Fruit fly (Drosophila melanogaster) whole organism: ENCODE data around the gene CG1316.

ENCODE experiments used
- CG8478 ChIP-seq: fragments of >200 bp; optimal IDR thresholded peaks from 2 replicates; lab custom pipeline; 2018; ENCODE audit warnings: inconsistent platforms
- Dll ChIP-seq: fragments of >200 bp; optimal IDR thresholded peaks from 2 replicates; lab custom pipeline; 2017
- EcR ChIP-seq, 2 experiments: fragments of >200 bp; optimal IDR thresholded peaks; 2 replicates each; lab custom pipeline; 2017; ENCODE audit warnings: missing biosample characterization in 2 of 2, missing genetic modification characterization in 2 of 2, missing genetic modification reagents in 2 of 2
- pan ChIP-seq: fragments of >200 bp; optimal IDR thresholded peaks from 2 replicates; lab custom pipeline; 2017
- psq ChIP-seq: fragments of >200 bp; optimal IDR thresholded peaks from 2 replicates; lab custom pipeline; 2017
- usp ChIP-seq: fragments of >200 bp; optimal IDR thresholded peaks from 2 replicates; lab custom pipeline; 2017; ENCODE audit warnings: missing biosample characterization, missing genetic modification characterization, mixed read lengths

Gene CG1316

DNA sequence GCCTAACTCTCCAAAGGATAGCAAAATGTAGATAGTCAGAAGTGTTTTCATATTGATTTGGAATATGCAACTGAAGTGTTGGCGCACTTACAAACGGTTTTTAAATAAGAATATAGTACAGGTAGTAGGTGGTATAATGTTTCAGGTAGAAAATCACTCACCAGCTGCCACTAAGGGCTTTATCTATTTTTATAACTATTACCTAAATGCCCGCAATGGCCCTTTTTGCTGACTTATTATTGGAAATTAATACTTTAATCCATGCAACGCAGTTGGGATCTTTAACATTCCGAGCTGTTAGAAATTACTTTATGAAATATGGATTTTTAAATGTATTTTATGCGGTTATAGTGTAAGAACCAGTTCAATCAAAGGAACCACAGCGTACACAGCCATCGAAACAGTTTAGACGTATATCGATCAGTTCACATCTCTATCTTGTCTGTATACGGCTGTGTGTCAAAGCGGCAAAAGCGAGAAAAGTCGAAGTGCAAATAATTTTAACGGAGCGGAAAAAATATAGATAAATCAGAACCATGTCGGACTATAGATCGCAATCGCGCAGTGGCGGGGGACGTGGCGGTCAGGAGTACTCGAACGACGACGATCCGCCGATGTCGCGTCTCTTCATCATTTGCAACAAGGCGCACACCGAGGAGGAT is at the start of gene CG1316, which contains the start of gene srw:
CG1316 (plus strand) TSS at position 424 of the 662 bp plus-strand sequence.
srw (minus strand) TSS at position 51 of the 662 bp plus-strand sequence.
- TF ChIP-seq CG8478: no peak
- no peak for TF ChIP-seq EcR (GFP tag; optimal IDR thresholded peaks at IDR 0.05; lab: Kevin White, UChicago)
- TF ChIP-seq pan (lab: Kevin White, UChicago): no peak
- TF ChIP-seq psq (lab: Kevin White, UChicago): no peak
- TF ChIP-seq Dll (lab: Kevin White, UChicago): no peak
- no peak for TF ChIP-seq usp (GFP tag; lab: Kevin White, UChicago)

DNA sequence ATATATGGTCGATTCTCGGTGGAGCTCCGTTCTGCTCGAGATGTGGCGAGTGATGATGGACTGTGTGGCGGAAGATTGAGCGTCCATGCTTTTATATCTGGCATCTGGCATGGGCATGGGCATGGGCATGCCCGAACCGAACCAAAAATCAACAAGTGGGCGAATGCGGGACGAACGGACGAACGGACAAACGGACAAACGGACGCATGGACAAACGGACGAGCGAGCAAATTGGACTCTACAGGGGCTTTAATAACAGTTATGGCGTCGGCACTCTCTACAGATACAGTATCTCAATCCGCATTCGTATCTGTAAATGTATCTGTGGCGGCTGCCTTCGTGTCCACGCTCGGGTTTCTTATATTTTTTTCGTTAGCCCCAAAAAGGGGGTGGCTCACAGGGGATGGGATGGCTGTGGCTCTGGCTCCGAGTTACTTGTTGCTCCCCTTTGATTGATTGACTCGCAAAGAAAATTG is 47.5 kb upstream of the CG1316 start, which contains the start of gene ImpL2:
ImpL2 (minus strand) TSS at position 51 of the 476 bp plus-strand sequence.
- no peak for TF ChIP-seq CG8478
- no peak for TF ChIP-seq Dll (lab: Kevin White, UChicago)
- no peak for TF ChIP-seq EcR (GFP tag; optimal IDR thresholded peaks at IDR 0.05; lab: Kevin White, UChicago)
- no peak for TF ChIP-seq usp (GFP tag; lab: Kevin White, UChicago)

DNA sequence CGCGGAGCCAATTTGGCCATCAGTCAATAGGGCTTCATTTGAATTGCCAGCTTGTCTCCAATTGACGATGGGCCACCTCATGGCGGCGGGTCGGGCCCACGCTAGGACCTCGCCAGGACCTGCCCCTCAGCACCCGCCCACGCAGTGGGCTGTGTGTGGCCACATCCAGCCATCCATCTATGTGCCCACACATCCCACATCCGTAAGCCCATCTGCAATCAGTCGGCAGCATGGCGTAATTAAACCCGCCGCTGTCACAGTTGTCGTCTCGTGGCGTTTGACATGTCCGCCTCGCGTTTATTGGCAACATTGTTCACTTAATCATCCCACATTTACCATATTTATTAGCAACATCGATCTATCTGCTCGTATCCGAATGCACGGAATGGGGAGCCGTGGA is 45.5 kb upstream of the CG1316 start:
- TF ChIP-seq psq (lab: Kevin White, UChicago): no peak
- no peak for TF ChIP-seq EcR (GFP tag; optimal IDR thresholded peaks at IDR 0.05; lab: Kevin White, UChicago)

DNA sequence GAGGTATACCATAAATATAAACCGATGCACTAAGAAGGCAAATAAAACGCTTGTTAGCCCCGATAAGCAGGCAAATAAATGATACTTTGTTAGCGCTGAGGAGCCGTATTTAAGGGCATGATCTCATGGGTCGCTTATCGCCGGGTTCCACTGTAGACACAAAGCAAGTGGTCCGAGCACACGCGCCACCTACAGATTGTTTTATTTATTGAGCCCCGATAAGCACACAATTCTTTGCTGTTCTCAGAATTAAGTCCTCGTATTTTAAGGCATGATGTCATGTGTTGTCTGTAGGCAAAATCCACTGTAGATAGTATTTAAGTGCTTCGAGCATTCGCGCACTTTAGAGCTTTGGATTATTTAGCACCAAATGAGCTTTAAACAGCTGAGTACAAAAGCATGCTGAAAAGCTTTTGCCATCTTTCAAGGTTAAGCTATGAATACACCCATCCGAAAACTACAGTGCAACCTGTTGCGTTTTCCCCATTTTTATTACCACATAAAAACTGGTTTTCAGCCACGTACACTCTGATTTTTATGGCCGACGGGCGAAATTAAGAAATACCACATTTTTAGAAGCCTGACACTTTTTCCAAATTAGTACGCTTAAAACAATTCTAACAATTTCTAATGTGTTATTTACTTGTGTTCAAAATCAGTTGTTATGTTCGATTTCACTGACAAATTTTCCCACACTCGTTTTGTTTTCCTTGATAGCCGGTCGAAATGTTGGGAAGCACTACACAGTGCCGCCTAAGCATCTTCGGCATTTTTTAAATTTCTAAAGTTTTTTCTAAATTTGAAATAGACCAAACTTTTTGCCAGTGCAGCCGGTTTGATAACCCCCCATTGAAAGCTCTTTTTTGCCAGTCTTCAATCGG is 44.0 kb upstream of the CG1316 start, which contains the start of gene Sqor:
Sqor (plus strand) TSS at position 732 of the 881 bp plus-strand sequence.
- TF ChIP-seq EcR (GFP tag; optimal IDR thresholded peaks at IDR 0.05; lab: Kevin White, UChicago) (no peak), Dll (lab: Kevin White, UChicago) (no peak), psq (lab: Kevin White, UChicago) (no peak), pan (lab: Kevin White, UChicago) (no peak), CG8478 (no peak), usp (GFP tag; lab: Kevin White, UChicago) (no peak)

DNA sequence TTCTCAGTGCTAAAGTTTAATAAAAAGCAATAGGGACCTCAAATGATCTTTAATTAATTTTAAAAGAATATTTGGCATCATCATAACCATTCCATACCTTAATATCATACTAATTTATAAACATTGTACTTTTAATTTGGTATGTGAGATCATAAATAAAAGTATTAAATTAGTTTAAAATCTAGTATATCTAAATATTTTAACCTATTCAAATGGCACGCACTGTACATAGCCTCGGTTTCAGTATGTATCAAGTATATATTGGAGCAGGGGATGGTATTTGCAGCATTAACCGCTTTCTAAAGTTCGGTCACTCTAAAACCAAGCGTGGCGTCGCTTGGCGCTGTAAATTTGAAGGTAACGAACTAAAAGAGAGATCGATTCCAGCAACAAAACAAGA is 41.2 kb upstream of the CG1316 start, which contains the start of gene pav:
pav (plus strand) TSS at position 307 of the 400 bp plus-strand sequence.
- no peak for TF ChIP-seq usp (GFP tag; lab: Kevin White, UChicago)
- no peak for TF ChIP-seq psq (lab: Kevin White, UChicago)
- TF ChIP-seq Dll (lab: Kevin White, UChicago): no peak
- no peak for TF ChIP-seq EcR (GFP tag; optimal IDR thresholded peaks at IDR 0.05; lab: Kevin White, UChicago)
- TF ChIP-seq CG8478: no peak
- no peak for TF ChIP-seq pan (lab: Kevin White, UChicago)

DNA sequence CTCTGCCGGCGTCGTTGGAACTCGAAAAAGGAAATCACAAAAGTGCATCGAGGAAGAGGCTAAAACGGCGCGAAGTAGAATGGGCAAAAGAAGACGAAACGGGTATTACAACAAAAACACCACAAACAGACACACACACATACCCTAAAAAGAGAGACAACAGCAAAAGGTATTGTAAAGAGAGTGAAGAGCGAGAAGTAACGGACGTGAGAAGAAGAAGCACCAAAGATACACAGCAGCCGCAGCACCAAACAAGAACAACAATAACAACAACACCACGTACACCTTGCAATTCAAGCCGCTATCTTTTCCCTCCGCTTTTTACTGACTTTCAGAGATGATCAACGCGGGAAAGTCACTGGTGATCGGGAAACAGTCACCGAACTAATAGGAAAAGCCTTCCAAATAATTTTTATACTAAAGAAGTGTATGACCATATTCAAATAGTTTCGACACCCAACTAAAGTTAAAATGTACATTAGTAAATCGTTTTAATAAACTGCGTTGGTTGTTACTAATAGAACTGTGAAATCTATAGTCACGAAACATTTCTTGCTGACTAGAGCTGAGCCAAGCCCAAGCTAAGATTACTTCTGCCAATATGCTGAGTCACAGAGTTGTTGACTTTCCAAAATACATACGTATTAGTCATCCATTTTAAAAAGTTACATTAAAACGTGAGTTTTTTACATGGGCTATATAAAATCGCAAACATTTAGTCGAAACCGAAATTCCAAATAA is 31.4 kb upstream of the CG1316 start:
- TF ChIP-seq CG8478: no peak
- TF ChIP-seq pan (lab: Kevin White, UChicago): no peak
- TF ChIP-seq usp (GFP tag; lab: Kevin White, UChicago): no peak
- no peak for TF ChIP-seq Dll (lab: Kevin White, UChicago)
- TF ChIP-seq EcR (GFP tag; optimal IDR thresholded peaks at IDR 0.05; lab: Kevin White, UChicago): no peak
- no peak for TF ChIP-seq psq (lab: Kevin White, UChicago)

DNA sequence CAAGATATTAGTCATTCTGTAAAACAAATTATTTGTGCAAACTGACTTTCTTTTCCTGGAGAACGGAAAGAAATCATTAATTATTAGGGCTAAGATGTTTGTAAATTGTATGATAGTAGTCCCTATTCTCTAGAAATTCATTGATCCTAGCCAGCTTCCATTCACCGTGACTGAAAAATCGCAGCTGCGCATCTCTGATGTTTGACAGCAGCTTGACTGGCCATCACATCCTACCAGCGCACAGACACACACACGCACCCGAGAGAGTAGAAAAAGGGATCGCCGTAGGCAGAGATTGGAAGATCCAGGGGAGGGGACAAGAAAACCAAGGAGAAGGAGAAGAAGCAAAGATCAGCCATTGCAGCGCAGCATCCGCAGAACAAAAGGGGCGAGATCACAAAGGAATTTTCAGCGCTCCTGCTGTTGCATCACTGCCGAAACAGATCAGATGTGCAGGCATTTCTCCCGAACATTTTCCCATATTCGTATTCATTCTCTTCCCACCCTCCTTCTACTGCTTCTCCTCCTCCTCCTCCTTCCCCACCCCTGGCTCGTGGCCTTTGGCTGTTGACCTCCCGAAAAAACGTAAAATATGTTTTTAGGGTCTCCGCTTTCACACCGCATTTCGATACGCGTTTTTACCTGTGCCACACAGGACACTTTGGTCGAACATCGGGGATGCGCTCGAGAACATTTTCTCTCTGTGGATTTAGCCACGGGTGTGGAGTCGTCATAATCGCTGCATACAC is 30.6 kb upstream of the CG1316 start:
- no peak for TF ChIP-seq CG8478
- no peak for TF ChIP-seq EcR (GFP tag; optimal IDR thresholded peaks at IDR 0.05; lab: Kevin White, UChicago)
- TF ChIP-seq psq (lab: Kevin White, UChicago): no peak
- TF ChIP-seq Dll (lab: Kevin White, UChicago): no peak

DNA sequence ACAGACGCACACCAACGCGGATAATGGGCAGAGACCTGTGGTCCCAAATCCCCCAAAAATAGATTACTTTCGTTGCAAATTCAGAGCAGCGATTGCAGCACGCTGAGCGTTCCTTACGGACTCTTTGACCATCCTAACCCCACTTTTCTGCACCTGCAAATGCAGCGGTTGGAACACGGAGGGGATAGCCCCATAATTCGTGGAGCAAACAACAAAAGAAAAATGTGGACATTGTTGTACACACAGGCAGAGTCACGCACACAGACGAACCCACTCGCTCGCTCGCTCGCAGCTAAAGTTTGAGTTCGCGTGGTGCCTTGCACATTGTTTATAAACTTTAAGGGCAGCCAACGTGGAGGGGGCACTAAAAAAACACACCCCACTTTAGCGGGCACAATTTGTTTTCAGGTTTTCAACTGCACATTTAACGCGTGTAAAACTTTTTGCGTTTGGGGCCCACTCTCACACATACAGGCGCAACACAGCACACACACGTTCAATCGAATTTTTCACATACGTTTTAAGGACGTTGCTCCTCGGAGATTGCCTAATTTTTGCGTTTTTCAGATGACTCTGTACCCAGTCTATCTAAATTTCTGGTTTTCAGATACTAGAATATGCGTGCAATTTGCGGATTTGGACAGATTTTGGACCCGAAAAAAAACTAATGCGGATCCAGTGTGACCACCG is 29.9 kb upstream of the CG1316 start:
- no peak for TF ChIP-seq Dll (lab: Kevin White, UChicago)

DNA sequence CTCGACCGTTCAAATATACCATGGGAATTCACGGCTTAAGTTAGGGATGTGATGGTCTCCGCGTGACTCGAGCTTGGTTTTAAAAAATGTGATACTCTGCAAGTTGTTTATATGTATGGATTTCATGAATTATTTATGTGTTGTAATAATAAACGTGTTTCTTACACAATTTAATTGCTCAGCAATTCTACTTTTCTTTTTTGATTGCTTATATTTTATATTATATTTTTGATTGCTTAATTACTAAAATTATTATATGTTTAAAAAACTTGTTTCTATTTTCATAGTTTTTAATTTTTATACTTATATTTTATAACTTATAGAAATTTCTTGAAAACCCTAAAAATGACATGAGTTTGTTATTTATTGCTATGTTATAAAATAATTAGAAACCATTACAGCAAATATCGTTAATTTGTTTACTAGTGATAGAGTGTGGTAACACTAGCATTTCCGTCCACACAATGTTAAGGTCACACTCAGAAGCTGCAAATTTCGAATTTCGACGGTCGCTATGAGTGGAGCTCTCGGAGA is 29.3 kb upstream of the CG1316 start, which contains the start of the genes ago and CG1265:
ago (minus strand) TSS at position 6 of the 534 bp plus-strand sequence.
CG1265 (plus strand) TSS at position 476 of the 534 bp plus-strand sequence.
- TF ChIP-seq EcR (GFP tag; optimal IDR thresholded peaks at IDR 0.05; lab: Kevin White, UChicago): no peak
- no peak for TF ChIP-seq CG8478
- no peak for TF ChIP-seq pan (lab: Kevin White, UChicago)
- TF ChIP-seq psq (lab: Kevin White, UChicago): no peak
- no peak for TF ChIP-seq Dll (lab: Kevin White, UChicago)

DNA sequence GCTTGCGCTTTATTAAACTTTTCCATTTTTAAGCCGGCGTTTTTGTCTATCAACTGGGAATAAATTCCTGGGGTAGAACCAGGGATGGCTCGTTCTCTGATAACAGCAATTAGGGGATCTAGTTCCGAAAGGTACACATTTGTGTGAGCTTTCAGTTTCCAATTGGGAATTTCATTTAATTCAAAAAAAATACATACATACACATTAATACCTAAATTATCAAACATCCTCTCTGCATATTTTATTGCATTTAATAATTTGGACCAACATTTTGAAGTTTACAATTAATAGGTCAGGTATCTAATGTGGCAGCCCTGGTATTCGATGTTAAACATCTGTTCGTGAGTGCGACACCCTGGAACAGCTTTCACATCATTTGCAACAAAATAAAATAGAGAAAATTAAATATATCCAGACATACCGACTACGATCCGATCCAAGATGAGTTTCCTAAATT is 24.5 kb upstream of the CG1316 start, which contains the start of the genes CG15011 and CG1309:
CG15011 (minus strand) TSS at position 51 of the 457 bp plus-strand sequence.
CG1309 (plus strand) TSS at position 329 of the 457 bp plus-strand sequence.
- TF ChIP-seq psq (lab: Kevin White, UChicago) (no peak), usp (GFP tag; lab: Kevin White, UChicago) (no peak), CG8478 (no peak), Dll (lab: Kevin White, UChicago) (no peak), EcR (GFP tag; optimal IDR thresholded peaks at IDR 0.05; lab: Kevin White, UChicago) (no peak), pan (lab: Kevin White, UChicago) (no peak)
